Worm (Caenorhabditis elegans) whole organism, early embryonic: ENCODE data around the gene C04C3.7.

Experiments
- ama-1 ChIP-seq: fragments of 150-350 bp; optimal IDR thresholded peaks from 2 replicates; lab custom pipeline; 2014
- ceh-13 ChIP-seq: fragments of 200-800 bp; sonication (Bioruptor generic); optimal IDR thresholded peaks from 2 replicates; lab custom pipeline; 2018; ENCODE audit warnings: mild to moderate bottlenecking, missing genetic modification characterization, missing compliant biosample characterization
- ets-7 ChIP-seq: sonication (generic microtip); optimal IDR thresholded peaks from 2 replicates; lab custom pipeline; 2016; ENCODE audit warnings: missing genotype, missing genetic modification characterization, missing compliant biosample characterization
- flt-1 ChIP-seq: fragments of 200-800 bp; sonication (Bioruptor generic); IDR thresholded peaks from 2 replicates; pipeline ENCODE4 v1.3.6; 2022; ENCODE audit warnings: missing genetic modification characterization, missing compliant biosample characterization
- hnd-1 ChIP-seq: sonication (generic microtip); optimal IDR thresholded peaks from 2 replicates; lab custom pipeline; 2016; ENCODE audit warnings: missing genetic modification characterization, missing compliant biosample characterization
- sea-1 ChIP-seq: fragments of 200-800 bp; sonication (Bioruptor generic); conservative IDR thresholded peaks from 2 replicates; pipeline ENCODE4 v1.3.6; 2022; ENCODE audit warnings: missing genetic modification characterization, missing compliant biosample characterization
- tbx-11 ChIP-seq: fragments of 200-800 bp; sonication (Bioruptor generic); IDR thresholded peaks from 2 replicates; pipeline ENCODE4 v1.3.6; 2022; ENCODE audit warnings: missing genetic modification characterization, missing compliant biosample characterization
- tbx-37 ChIP-seq: fragments of 200-800 bp; sonication (Bioruptor generic); conservative IDR thresholded peaks from 2 replicates; pipeline ENCODE4 v1.3.6; 2022; ENCODE audit warnings: missing genetic modification reagents, missing genetic modification characterization, missing compliant biosample characterization

DNA sequence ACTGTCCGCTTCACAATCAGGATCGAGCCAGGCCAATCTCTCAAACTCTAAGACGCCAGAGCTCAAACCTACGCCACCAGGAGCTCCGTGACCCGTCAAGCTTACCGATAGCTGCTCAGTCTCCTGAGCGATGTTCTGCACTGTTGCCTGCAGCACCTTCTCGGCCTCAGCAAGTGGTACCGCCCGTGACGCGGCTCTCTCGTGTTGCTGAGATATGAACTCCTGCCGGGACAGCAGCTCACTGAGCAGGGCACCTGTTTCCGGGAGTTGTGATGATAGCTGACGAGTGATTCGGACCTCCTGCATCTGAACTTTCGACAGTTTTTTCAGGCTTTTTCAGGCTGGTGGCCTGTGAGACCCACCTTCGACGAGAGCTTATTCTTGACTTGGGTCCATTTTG is 35.2 kb downstream of the C04C3.7 start:
- TF ChIP-seq flt-1 (GFP tag; lab: Robert Waterston, UW) (no peak), tbx-37 (GFP tag; lab: Robert Waterston, UW) (no peak), ama-1 (lab: Kevin White, UChicago) (no peak), hnd-1 (tag; lab: Kevin White, UChicago) (no peak), ceh-13 (no peak), ets-7 (no peak), tbx-11 (GFP tag; lab: Robert Waterston, UW) (no peak), sea-1 (GFP tag; lab: Robert Waterston, UW) (no peak)
